Fruit fly (Drosophila melanogaster) whole organism, larva: Measurements from ENCODE around the gene CG43092.
A peak's percentile ranks its signal among the peaks of the same experiment; 100 is the strongest.

Experiments
- noc ChIP-seq: fragments of 200-800 bp; sonication (Bioruptor generic); optimal IDR thresholded peaks from 3 replicates; lab custom pipeline; 2019; ENCODE audit warnings: missing biosample characterization, mild to moderate bottlenecking, missing genetic modification characterization, moderate library complexity

Gene CG43092

dm6 chr3R:22767599-22767998 is 1.9 kb downstream of the CG43092 start, which contains the start of gene CG13841:
TSS of gene CG13841 (minus strand) at chr3R:22767699.
- TF ChIP-seq noc (tag; lab: Kevin White, UChicago) = no peak

- TF ChIP-seq noc (tag; lab: Kevin White, UChicago) = no peak
These were observed 3.4 kb downstream of the CG43092 start, which contains the start of gene Nepl15 for dm6 chr3R:22766072-22766471. TSS of gene Nepl15 (minus strand) at chr3R:22766172.

dm6 chr3R:22763587-22763986 is 5.9 kb downstream of the CG43092 start, which contains the start of gene Nepl14:
TSS of gene Nepl14 (minus strand) at chr3R:22763711.
- TF ChIP-seq noc (tag; lab: Kevin White, UChicago) = no peak

- TF ChIP-seq noc (tag; lab: Kevin White, UChicago) = no peak
These were observed 8.5 kb downstream of the CG43092 start, which contains the start of gene Nepl13 for dm6 chr3R:22760988-22761387. TSS of gene Nepl13 (minus strand) at chr3R:22761076.

- TF ChIP-seq noc (tag; lab: Kevin White, UChicago) = no peak
These were observed 12.3 kb downstream of the CG43092 start for dm6 chr3R:22757117-22757516.

dm6 chr3R:22756289-22756688 is 13.2 kb downstream of the CG43092 start:
- TF ChIP-seq noc (tag; lab: Kevin White, UChicago) = no peak

- TF ChIP-seq noc (tag; lab: Kevin White, UChicago) = no peak
These were observed 14.2 kb downstream of the CG43092 start for dm6 chr3R:22755187-22755777.

dm6 chr3R:22753895-22754774 is 15.3 kb downstream of the CG43092 start:
- peak; percentile 49 for TF ChIP-seq noc (tag; lab: Kevin White, UChicago)

dm6 chr3R:22753600-22753894 is 15.9 kb downstream of the CG43092 start:
- no peak for TF ChIP-seq noc (tag; lab: Kevin White, UChicago)

- no peak for TF ChIP-seq noc (tag; lab: Kevin White, UChicago)
These were observed 16.5 kb downstream of the CG43092 start for dm6 chr3R:22752929-22753328.

- TF ChIP-seq noc (tag; lab: Kevin White, UChicago) = no peak
These were observed 17.8 kb downstream of the CG43092 start for dm6 chr3R:22751698-22752097.

- TF ChIP-seq noc (tag; lab: Kevin White, UChicago) = no peak
These were observed 18.4 kb downstream of the CG43092 start for dm6 chr3R:22751111-22751510.

- peak; percentile 82 for TF ChIP-seq noc (tag; lab: Kevin White, UChicago)
These were observed 18.9 kb downstream of the CG43092 start, which contains the start of the genes rumi, CG7029 and Usp12-46 for dm6 chr3R:22750534-22750947. TSS of gene rumi (minus strand) at chr3R:22750597. TSS of gene CG7029 (plus strand) at chr3R:22750901. TSS of gene Usp12-46 (plus strand) at chr3R:22750901.

- TF ChIP-seq noc (tag; lab: Kevin White, UChicago) = no peak
These were observed 19.4 kb downstream of the CG43092 start for dm6 chr3R:22750039-22750438.

dm6 chr3R:22748956-22749355 is 20.5 kb downstream of the CG43092 start, which contains the start of gene CG31139:
TSS of gene CG31139 (minus strand) at chr3R:22749056.
- TF ChIP-seq noc (tag; lab: Kevin White, UChicago) = no peak

dm6 chr3R:22747423-22748090 is 21.9 kb downstream of the CG43092 start, which contains the start of gene CG17141:
TSS of gene CG17141 (minus strand) at chr3R:22747599.
- no peak for TF ChIP-seq noc (tag; lab: Kevin White, UChicago)
